Fruit fly (Drosophila melanogaster): Measurements from ENCODE around the gene CG2116.

CG2116 gene

dm6 chrX:8106281-8107050, 23.1 kb upstream of the CG2116 start (continued):
- TF ChIP-seq C15 (GFP tag; IDR thresholded peaks at IDR 0.05) (no peak), CG11247 (GFP tag; IDR thresholded peaks at IDR 0.05) (no peak), ash1 (GFP tag; optimal IDR thresholded peaks at IDR 0.05) (no peak), H2.0 (GFP tag; IDR thresholded peaks at IDR 0.05) (no peak), HLH4C (GFP tag; IDR thresholded peaks at IDR 0.05; ENCODE audit: partially characterized antibody) (no peak), CG6654 (GFP tag; optimal IDR thresholded peaks at IDR 0.05) (no peak), CG5180 (GFP tag; optimal IDR thresholded peaks at IDR 0.05) (peak; percentile 67), sr (GFP tag; IDR thresholded peaks at IDR 0.05) (no peak), ac (GFP tag; optimal IDR thresholded peaks at IDR 0.05) (no peak), bsh (GFP tag; optimal IDR thresholded peaks at IDR 0.05) (peak in 1 of 2 experiments; percentile 9), crc (GFP tag; optimal IDR thresholded peaks at IDR 0.05) (no peak), Gug (GFP tag; IDR thresholded peaks at IDR 0.05) (no peak), BtbVII (GFP tag; optimal IDR thresholded peaks at IDR 0.05) (no peak), CG4328 (GFP tag; optimal IDR thresholded peaks at IDR 0.05) (no peak), CG15073 (GFP tag; optimal IDR thresholded peaks at IDR 0.05) (no peak), mam (GFP tag; optimal IDR thresholded peaks at IDR 0.05) (no peak), cas (GFP tag; IDR thresholded peaks at IDR 0.05) (no peak), Poxn (GFP tag; IDR thresholded peaks at IDR 0.05) (no peak), salm (tag; optimal IDR thresholded peaks at IDR 0.05) (peak; percentile 54), CG33557 (GFP tag; optimal IDR thresholded peaks at IDR 0.05) (no peak), wor (GFP tag; IDR thresholded peaks at IDR 0.05) (no peak), Side (GFP tag; optimal IDR thresholded peaks at IDR 0.05) (no peak), CG17385 (GFP tag; optimal IDR thresholded peaks at IDR 0.05) (no peak), CG2712 (tag; optimal IDR thresholded peaks at IDR 0.05) (no peak), CG14014 (GFP tag; IDR thresholded peaks at IDR 0.05) (no peak), repo (GFP tag; optimal IDR thresholded peaks at IDR 0.05) (no peak), CG3838 (GFP tag; optimal IDR thresholded peaks at IDR 0.05) (no peak), shn (GFP tag; optimal IDR thresholded peaks at IDR 0.05) (no peak), Lpt (GFP tag; optimal IDR thresholded peaks at IDR 0.05) (no peak), CG15696 (tag; optimal IDR thresholded peaks at IDR 0.05) (no peak), gcm (GFP tag; optimal IDR thresholded peaks at IDR 0.05) (no peak), CG7745 (tag; optimal IDR thresholded peaks at IDR 0.05) (peak; percentile 95), CTCF (GFP tag; optimal IDR thresholded peaks at IDR 0.05) (no peak), Bdp1 (GFP tag; optimal IDR thresholded peaks at IDR 0.05) (no peak), Hsf (GFP tag; optimal IDR thresholded peaks at IDR 0.05) (no peak), Optix (GFP tag; IDR thresholded peaks at IDR 0.05) (no peak), HLH3B (GFP tag; IDR thresholded peaks at IDR 0.05) (no peak), lbe (GFP tag; optimal IDR thresholded peaks at IDR 0.05) (peak; percentile 15), crp (GFP tag; optimal IDR thresholded peaks at IDR 0.05) (no peak), CG6175 (GFP tag; IDR thresholded peaks at IDR 0.05) (no peak), Awh (GFP tag; IDR thresholded peaks at IDR 0.05) (no peak), mirr (GFP tag; optimal IDR thresholded peaks at IDR 0.05) (peak; percentile 73), Usf (GFP tag; optimal IDR thresholded peaks at IDR 0.05) (no peak), sqz (GFP tag; optimal IDR thresholded peaks at IDR 0.05) (peak; percentile 53), sima (GFP tag; optimal IDR thresholded peaks at IDR 0.05) (no peak), CG31441 (GFP tag; IDR thresholded peaks at IDR 0.05) (no peak), Tbp (GFP tag; optimal IDR thresholded peaks at IDR 0.05) (no peak), Med (GFP tag) (peak; percentile 32), grau (tag; optimal IDR thresholded peaks at IDR 0.05) (no peak), Hr78 (GFP tag; optimal IDR thresholded peaks at IDR 0.05) (peak in 1 of 2 experiments; percentile 53), Atf6 (GFP tag; IDR thresholded peaks at IDR 0.05) (no peak)
